Worm (Caenorhabditis elegans): ENCODE measurements around the gene ula-1.

- no peak for TF ChIP-seq F57A8.1 (GFP tag; optimal IDR thresholded peaks at IDR 0.05)
- no peak for TF ChIP-seq efl-1 (GFP tag; optimal IDR thresholded peaks at IDR 0.05)
- no peak for TF ChIP-seq pha-4 (tag; optimal IDR thresholded peaks at IDR 0.05)
- TF ChIP-seq ama-1 (optimal IDR thresholded peaks at IDR 0.05) = no peak
- no peak for TF ChIP-seq ama-1 (GFP tag; optimal IDR thresholded peaks at IDR 0.05)
- TF ChIP-seq attf-3 (GFP tag; conservative IDR thresholded peaks at IDR 0.05) = no peak
- TF ChIP-seq him-1 (tag; optimal IDR thresholded peaks at IDR 0.05) = no peak
- no peak for TF ChIP-seq F55B11.4 (tag; optimal IDR thresholded peaks at IDR 0.05; ENCODE audit: borderline replicate concordance, insufficient read depth)
- no peak for TF ChIP-seq sea-2 (GFP tag; IDR thresholded peaks at IDR 0.05)
- no peak for TF ChIP-seq rcor-1 (GFP tag; IDR thresholded peaks at IDR 0.05)
- TF ChIP-seq nhr-80 (tag; optimal IDR thresholded peaks at IDR 0.05) = no peak
- no peak for TF ChIP-seq ZK185.1 (tag; optimal IDR thresholded peaks at IDR 0.05; ENCODE audit: poor library complexity, severe bottlenecking)
- no peak for TF ChIP-seq B0019.2 (GFP tag; conservative IDR thresholded peaks at IDR 0.05)
Measured at ce11 chrIII:4893540-4893939, 26.6 kb downstream of the ula-1 start, which contains the start of gene F26F4.6.

All from whole organism, young adult.